Worm (Caenorhabditis elegans) whole organism, L3 larva: ENCODE data around the gene npr-16.

Experiments
- ama-1 ChIP-seq: fragments of 150-350 bp; optimal IDR thresholded peaks from 2 replicates; lab custom pipeline; 2018
- ceh-82 ChIP-seq: fragments of 150-350 bp; optimal IDR thresholded peaks from 2 replicates; lab custom pipeline; 2014; ENCODE audit warnings: missing biosample characterization, missing genetic modification characterization
- ceh-9 ChIP-seq: sonication (generic microtip); optimal IDR thresholded peaks from 2 replicates; lab custom pipeline; 2018; ENCODE audit warnings: missing biosample characterization, missing genetic modification characterization
- egl-27 ChIP-seq: sonication (generic microtip); optimal IDR thresholded peaks from 4 replicates; lab custom pipeline; 2017; ENCODE audit warnings: missing biosample characterization, missing genetic modification reagents, missing genetic modification characterization
- eor-1 ChIP-seq, 2 experiments: fragments of 150-350 bp; optimal IDR thresholded peaks; 2 replicates each; lab custom pipeline; 2014 to 2018; ENCODE audit warnings: missing biosample characterization in 2 of 2, missing genetic modification characterization in 2 of 2
- lin-15B ChIP-seq: fragments of 150-350 bp; optimal IDR thresholded peaks from 2 replicates; lab custom pipeline; 2014; ENCODE audit warnings: missing biosample characterization, missing genetic modification characterization
- lin-39 ChIP-seq: fragments of 150-350 bp; optimal IDR thresholded peaks from 2 replicates; lab custom pipeline; 2018; ENCODE audit warnings: missing biosample characterization, missing genetic modification reagents, missing genetic modification characterization
- lsy-12 ChIP-seq: sonication (generic microtip); optimal IDR thresholded peaks from 2 replicates; lab custom pipeline; 2016; ENCODE audit warnings: mild to moderate bottlenecking, missing genetic modification characterization, missing compliant biosample characterization
- mdl-1 ChIP-seq: fragments of 150-350 bp; optimal IDR thresholded peaks from 2 replicates; lab custom pipeline; 2014; ENCODE audit warnings: missing biosample characterization, missing genetic modification characterization
- nhr-237 ChIP-seq: fragments of 150-350 bp; optimal IDR thresholded peaks from 2 replicates; lab custom pipeline; 2014; ENCODE audit warnings: missing biosample characterization, missing genetic modification characterization
- nhr-25 ChIP-seq: sonication (generic microtip); optimal IDR thresholded peaks from 2 replicates; lab custom pipeline; 2017; ENCODE audit warnings: missing biosample characterization, missing genetic modification characterization
- nhr-76 ChIP-seq: fragments of 150-350 bp; sonication (generic microtip); optimal IDR thresholded peaks from 5 replicates; lab custom pipeline; 2014; ENCODE audit warnings: missing biosample characterization, missing genetic modification characterization
- snpc-4 ChIP-seq: fragments of 150-350 bp; optimal IDR thresholded peaks from 2 replicates; lab custom pipeline; 2014; ENCODE audit warnings: missing biosample characterization, missing genetic modification characterization
- unc-62 ChIP-seq: fragments of 150-350 bp; sonication (generic microtip); optimal IDR thresholded peaks from 4 replicates; lab custom pipeline; 2014; ENCODE audit warnings: missing biosample characterization, missing genetic modification reagents, missing genetic modification characterization

DNA sequence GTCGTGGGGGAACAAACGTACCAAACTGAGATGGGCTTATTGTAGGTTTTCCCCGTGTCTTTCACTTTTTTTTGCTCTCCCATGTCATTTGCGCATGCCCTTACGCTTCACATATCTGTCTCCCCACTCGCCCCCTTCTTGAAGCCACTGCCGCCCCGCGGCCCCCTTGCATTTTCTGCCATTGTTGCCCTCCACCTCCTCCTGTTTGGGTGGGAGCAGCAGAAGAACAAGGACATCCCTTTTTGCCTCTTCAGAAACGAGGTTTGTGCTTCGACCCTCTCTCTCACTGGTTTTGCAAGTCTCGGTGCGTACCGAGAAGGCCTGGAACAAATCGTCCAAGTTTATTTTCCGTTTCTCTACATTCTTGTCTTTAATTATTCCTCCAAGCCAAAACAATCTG lies 35.5 kb downstream of the npr-16 start:
- TF ChIP-seq egl-27 (tag; lab: Kevin White, UChicago), result no peak
- TF ChIP-seq mdl-1 (tag; lab: Kevin White, UChicago), result no peak
- no peak for TF ChIP-seq snpc-4 (tag; lab: Kevin White, UChicago)
- TF ChIP-seq nhr-76 (tag; lab: Kevin White, UChicago), result no peak
- no peak for TF ChIP-seq lin-39
- TF ChIP-seq unc-62 (GFP tag; lab: Kevin White, UChicago), result no peak
- no peak for TF ChIP-seq nhr-25 (tag; lab: Kevin White, UChicago)
- no peak for TF ChIP-seq nhr-237 (tag; lab: Kevin White, UChicago)
- TF ChIP-seq ama-1, result no peak
- TF ChIP-seq ceh-82 (tag; lab: Kevin White, UChicago), result no peak
- TF ChIP-seq eor-1 (tag; optimal IDR thresholded peaks at IDR 0.05; lab: Kevin White, UChicago), result no peak
- no peak for TF ChIP-seq lsy-12 (tag; lab: Kevin White, UChicago)
- TF ChIP-seq ceh-9 (tag; lab: Kevin White, UChicago), result no peak
- no peak for TF ChIP-seq lin-15B
